Worm (Caenorhabditis elegans): ENCODE data around the gene ZC487.2.

- TF ChIP-seq nhr-28 (tag; optimal IDR thresholded peaks at IDR 0.05) = no peak
- TF ChIP-seq nhr-77 (tag; optimal IDR thresholded peaks at IDR 0.05) = no peak
- TF ChIP-seq nhr-23 (tag; optimal IDR thresholded peaks at IDR 0.05) = no peak
- TF ChIP-seq pha-4 (tag; optimal IDR thresholded peaks at IDR 0.05) = no peak
- no peak for TF ChIP-seq R02D3.7 (tag; optimal IDR thresholded peaks at IDR 0.05)
- no peak for TF ChIP-seq egl-27 (tag; optimal IDR thresholded peaks at IDR 0.05)
Observed at ce11 chrV:6758017-6758416, 35.7 kb upstream of the ZC487.2 start, which contains the start of gene dbl-1.
